Worm (Caenorhabditis elegans) whole organism, late embryonic: Measurements from ENCODE around the gene D2023.4.

ENCODE experiments used
- C38D4.7 ChIP-seq: fragments of 200-800 bp; sonication (Bioruptor generic); optimal IDR thresholded peaks from 2 replicates; lab custom pipeline; 2018; ENCODE audit warnings: mild to moderate bottlenecking, missing genetic modification characterization, moderate library complexity, missing compliant biosample characterization
- F13H6.1 ChIP-seq: sonication (generic microtip); optimal IDR thresholded peaks from 2 replicates; lab custom pipeline; 2016; ENCODE audit warnings: missing genetic modification characterization, missing compliant biosample characterization
- K02D7.2 ChIP-seq: sonication (generic microtip); optimal IDR thresholded peaks from 2 replicates; lab custom pipeline; 2017; ENCODE audit warnings: mild to moderate bottlenecking, missing genetic modification characterization, missing compliant biosample characterization
- K09A11.1 ChIP-seq: sonication (generic microtip); optimal IDR thresholded peaks from 2 replicates; lab custom pipeline; 2017; ENCODE audit warnings: antibody characterized with exemption, mild to moderate bottlenecking, missing genetic modification characterization, missing compliant biosample characterization; ENCODE audit not compliant: insufficient read depth
- ceh-14 ChIP-seq: sonication (generic microtip); optimal IDR thresholded peaks from 2 replicates; lab custom pipeline; 2016; ENCODE audit warnings: missing genotype, missing genetic modification characterization, missing compliant biosample characterization
- ceh-22 ChIP-seq: sonication (generic microtip); optimal IDR thresholded peaks from 2 replicates; lab custom pipeline; 2017; ENCODE audit warnings: missing biosample characterization, missing genetic modification characterization
- ceh-24 ChIP-seq: sonication (generic microtip); optimal IDR thresholded peaks from 2 replicates; lab custom pipeline; 2016; ENCODE audit warnings: mild to moderate bottlenecking, missing genetic modification characterization, missing compliant biosample characterization
- ceh-30 ChIP-seq: fragments of 150-350 bp; optimal IDR thresholded peaks from 2 replicates; lab custom pipeline; 2014; ENCODE audit warnings: missing biosample characterization, missing genetic modification characterization
- ceh-31 ChIP-seq: sonication (generic microtip); optimal IDR thresholded peaks from 2 replicates; lab custom pipeline; 2016; ENCODE audit warnings: missing genetic modification characterization, missing compliant biosample characterization
- ceh-45 ChIP-seq: fragments of 200-800 bp; sonication (Bioruptor generic); IDR thresholded peaks from 2 replicates; pipeline ENCODE4 v1.3.6; 2022; ENCODE audit warnings: missing genetic modification reagents, missing genetic modification characterization, missing compliant biosample characterization
- ceh-6 ChIP-seq: fragments of 200-800 bp; sonication (Bioruptor generic); optimal IDR thresholded peaks from 2 replicates; lab custom pipeline; 2018; ENCODE audit warnings: mild to moderate bottlenecking, missing genetic modification characterization, missing compliant biosample characterization
- che-1 ChIP-seq: sonication (generic microtip); optimal IDR thresholded peaks from 2 replicates; lab custom pipeline; 2016; ENCODE audit warnings: mild to moderate bottlenecking, missing genetic modification characterization, missing compliant biosample characterization
- dve-1 ChIP-seq: sonication (generic microtip); optimal IDR thresholded peaks from 2 replicates; lab custom pipeline; 2017; ENCODE audit warnings: antibody characterized with exemption, mild to moderate bottlenecking, missing genetic modification characterization, missing compliant biosample characterization
- elt-2 ChIP-seq: sonication (generic microtip); optimal IDR thresholded peaks from 2 replicates; lab custom pipeline; 2016; ENCODE audit warnings: missing genetic modification reagents, missing genetic modification characterization, missing compliant biosample characterization
- elt-4 ChIP-seq: sonication (generic microtip); optimal IDR thresholded peaks from 2 replicates; lab custom pipeline; 2016; ENCODE audit warnings: missing genetic modification characterization, missing compliant biosample characterization
- ets-4 ChIP-seq: sonication (generic microtip); optimal IDR thresholded peaks from 2 replicates; lab custom pipeline; 2016; ENCODE audit warnings: missing genetic modification characterization, missing compliant biosample characterization
- fax-1 ChIP-seq: sonication (generic microtip); optimal IDR thresholded peaks from 2 replicates; lab custom pipeline; 2016; ENCODE audit warnings: missing genotype, missing genetic modification characterization, missing compliant biosample characterization
- fkh-10 ChIP-seq: fragments of 150-350 bp; optimal IDR thresholded peaks from 2 replicates; lab custom pipeline; 2014; ENCODE audit warnings: missing biosample characterization, missing genetic modification reagents, missing genetic modification characterization
- fkh-6 ChIP-seq: sonication (generic microtip); optimal IDR thresholded peaks from 2 replicates; lab custom pipeline; 2016; ENCODE audit warnings: missing genetic modification characterization, missing compliant biosample characterization
- hlh-30 ChIP-seq: sonication (generic microtip); optimal IDR thresholded peaks from 2 replicates; lab custom pipeline; 2017; ENCODE audit warnings: antibody characterized with exemption, missing genetic modification characterization, missing compliant biosample characterization; ENCODE audit not compliant: insufficient read depth
- hlh-6 ChIP-seq: sonication (generic microtip); optimal IDR thresholded peaks from 2 replicates; lab custom pipeline; 2016; ENCODE audit warnings: missing genotype, missing genetic modification characterization, missing compliant biosample characterization
- hlh-8 ChIP-seq: sonication (generic microtip); optimal IDR thresholded peaks from 2 replicates; lab custom pipeline; 2016; ENCODE audit warnings: missing genotype, missing genetic modification characterization, missing compliant biosample characterization
- lim-6 ChIP-seq: sonication (generic microtip); optimal IDR thresholded peaks from 2 replicates; lab custom pipeline; 2016; ENCODE audit warnings: missing genetic modification characterization, missing compliant biosample characterization
- lin-11 ChIP-seq: fragments of 200-800 bp; sonication (Bioruptor generic); optimal IDR thresholded peaks from 2 replicates; lab custom pipeline; 2018; ENCODE audit warnings: mild to moderate bottlenecking, missing genetic modification characterization, missing compliant biosample characterization
- nfya-1 ChIP-seq: sonication (generic microtip); optimal IDR thresholded peaks from 2 replicates; lab custom pipeline; 2017; ENCODE audit warnings: missing genetic modification characterization, mild to moderate bottlenecking, missing compliant biosample characterization, antibody characterized with exemption, moderate library complexity
- nhr-232 ChIP-seq: sonication (generic microtip); optimal IDR thresholded peaks from 2 replicates; lab custom pipeline; 2016; ENCODE audit warnings: missing genetic modification characterization, missing compliant biosample characterization
- npax-4 ChIP-seq: sonication (generic microtip); optimal IDR thresholded peaks from 2 replicates; lab custom pipeline; 2016; ENCODE audit warnings: missing genetic modification characterization, missing compliant biosample characterization
- odd-2 ChIP-seq: sonication (generic microtip); optimal IDR thresholded peaks from 2 replicates; lab custom pipeline; 2017; ENCODE audit warnings: antibody characterized with exemption, mild to moderate bottlenecking, missing genetic modification characterization, missing compliant biosample characterization
- pha-4 ChIP-seq: fragments of 150-350 bp; optimal IDR thresholded peaks from 2 replicates; lab custom pipeline; 2018; ENCODE audit warnings: missing biosample characterization, missing genetic modification reagents, missing genetic modification characterization
- pqm-1 ChIP-seq: sonication (generic microtip); optimal IDR thresholded peaks from 2 replicates; lab custom pipeline; 2016; ENCODE audit warnings: missing genetic modification characterization, missing compliant biosample characterization
- pros-1 ChIP-seq: fragments of 150-350 bp; optimal IDR thresholded peaks from 2 replicates; lab custom pipeline; 2014; ENCODE audit warnings: missing biosample characterization, missing genetic modification reagents, missing genetic modification characterization
- ref-2 ChIP-seq: sonication (generic microtip); optimal IDR thresholded peaks from 2 replicates; lab custom pipeline; 2016; ENCODE audit warnings: missing genetic modification characterization, missing compliant biosample characterization
- sox-2 ChIP-seq: fragments of 200-800 bp; sonication (Bioruptor generic); IDR thresholded peaks from 2 replicates; pipeline ENCODE4 v1.3.6; 2022; ENCODE audit warnings: missing genetic modification reagents, missing genetic modification characterization, missing compliant biosample characterization
- syd-9 ChIP-seq: sonication (generic microtip); optimal IDR thresholded peaks from 2 replicates; lab custom pipeline; 2016; ENCODE audit warnings: mild to moderate bottlenecking, missing genetic modification characterization, moderate library complexity, missing compliant biosample characterization
- tbx-2 ChIP-seq: sonication (generic microtip); optimal IDR thresholded peaks from 2 replicates; lab custom pipeline; 2016; ENCODE audit warnings: missing genetic modification characterization, missing compliant biosample characterization
- tbx-7 ChIP-seq: sonication (generic microtip); optimal IDR thresholded peaks from 2 replicates; lab custom pipeline; 2016; ENCODE audit warnings: missing genotype, missing genetic modification characterization, missing compliant biosample characterization
- ttx-3 ChIP-seq: sonication (generic microtip); optimal IDR thresholded peaks from 2 replicates; lab custom pipeline; 2016; ENCODE audit warnings: missing genetic modification reagents, missing genetic modification characterization, missing compliant biosample characterization
- unc-3 ChIP-seq, 2 experiments: fragments of 200-800 bp in 1 of 2; sonication (Bioruptor generic) in 1 of 2; sonication (generic microtip) in 1 of 2; conservative IDR thresholded peaks in 1 of 2; optimal IDR thresholded peaks in 1 of 2; 2 replicates each; pipeline versions ENCODE4 v1.3.6 to Lab custom; 2016 to 2022; ENCODE audit warnings: missing compliant biosample characterization in 2 of 2, missing genetic modification characterization in 2 of 2, missing genetic modification reagents in 1 of 2
- unc-42 ChIP-seq: sonication (generic microtip); optimal IDR thresholded peaks from 2 replicates; lab custom pipeline; 2016; ENCODE audit warnings: missing genotype, missing genetic modification characterization, missing compliant biosample characterization
- unc-86 ChIP-seq: sonication (generic microtip); optimal IDR thresholded peaks from 2 replicates; lab custom pipeline; 2016; ENCODE audit warnings: missing genetic modification characterization, missing compliant biosample characterization
- zip-5 ChIP-seq: sonication (generic microtip); optimal IDR thresholded peaks from 2 replicates; lab custom pipeline; 2016; ENCODE audit warnings: missing genetic modification characterization, missing compliant biosample characterization
- ztf-16 ChIP-seq: sonication (generic microtip); optimal IDR thresholded peaks from 2 replicates; lab custom pipeline; 2017; ENCODE audit warnings: missing genetic modification characterization, missing compliant biosample characterization

The D2023.4 gene

DNA sequence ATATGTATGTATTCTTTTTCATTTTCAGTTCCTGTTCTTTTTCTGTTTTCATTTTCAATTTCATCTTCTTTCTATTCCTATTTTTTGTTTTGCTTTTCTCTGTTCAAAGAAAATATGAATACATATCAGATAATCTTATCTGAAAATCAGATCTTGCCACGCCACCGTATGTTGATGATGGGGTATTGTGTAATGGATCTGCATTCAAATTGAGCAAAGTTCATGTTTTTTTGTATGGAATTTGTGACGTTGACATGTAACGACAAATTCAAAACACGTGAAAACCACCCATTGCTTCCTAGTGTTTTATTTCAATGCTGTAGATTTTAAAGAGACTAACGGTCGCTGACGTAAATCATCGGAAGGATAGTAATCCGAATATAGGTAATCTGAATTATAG is 32.7 kb upstream of the D2023.4 start:
- TF ChIP-seq ref-2 (no peak), odd-2 (no peak), C38D4.7 (GFP tag; lab: Kevin White, UChicago) (no peak), tbx-2 (tag; lab: Kevin White, UChicago) (no peak), elt-4 (tag; lab: Kevin White, UChicago) (no peak), fax-1 (tag; lab: Kevin White, UChicago) (no peak), ztf-16 (no peak), hlh-6 (tag; lab: Kevin White, UChicago) (no peak), pha-4 (no peak), nfya-1 (tag; lab: Kevin White, UChicago) (no peak), tbx-7 (tag; lab: Kevin White, UChicago) (no peak), ceh-22 (tag; lab: Kevin White, UChicago) (no peak), syd-9 (tag; lab: Kevin White, UChicago) (no peak), sox-2 (GFP tag; lab: Robert Waterston, UW) (no peak), F13H6.1 (no peak), ets-4 (tag; lab: Kevin White, UChicago) (no peak), fkh-6 (tag; lab: Kevin White, UChicago) (no peak)
- TF ChIP-seq, all 69 proteins: peak for 0

DNA sequence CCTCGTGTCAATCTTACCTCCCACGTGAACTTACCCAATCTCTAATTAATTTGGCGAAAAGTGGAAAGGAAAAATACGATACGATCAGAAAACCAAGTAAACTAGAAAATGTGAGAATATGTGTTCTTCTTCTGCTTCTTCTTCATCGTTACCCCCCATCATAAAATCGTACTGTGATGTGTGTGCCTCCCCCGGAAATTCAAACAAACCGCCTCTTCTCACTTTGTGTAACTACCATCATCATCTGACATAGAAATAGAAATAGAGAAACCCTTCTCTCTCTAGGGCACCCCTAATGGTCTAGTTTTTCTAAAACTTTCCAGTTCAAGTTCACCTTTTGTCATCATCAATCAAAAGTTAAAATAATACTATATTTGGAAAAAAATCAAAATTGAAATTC is 32.2 kb upstream of the D2023.4 start:
- TF ChIP-seq unc-3 (GFP tag; conservative IDR thresholded peaks at IDR 0.05; lab: Robert Waterston, UW) (no peak), unc-3 (tag; optimal IDR thresholded peaks at IDR 0.05; lab: Kevin White, UChicago) (no peak), ceh-6 (GFP tag; lab: Kevin White, UChicago) (no peak), nhr-232 (no peak), elt-4 (tag; lab: Kevin White, UChicago) (no peak), ttx-3 (tag; lab: Kevin White, UChicago) (no peak), ceh-22 (tag; lab: Kevin White, UChicago) (no peak), ref-2 (no peak), ztf-16 (no peak), syd-9 (tag; lab: Kevin White, UChicago) (no peak), ceh-30 (tag; lab: Kevin White, UChicago) (no peak)

DNA sequence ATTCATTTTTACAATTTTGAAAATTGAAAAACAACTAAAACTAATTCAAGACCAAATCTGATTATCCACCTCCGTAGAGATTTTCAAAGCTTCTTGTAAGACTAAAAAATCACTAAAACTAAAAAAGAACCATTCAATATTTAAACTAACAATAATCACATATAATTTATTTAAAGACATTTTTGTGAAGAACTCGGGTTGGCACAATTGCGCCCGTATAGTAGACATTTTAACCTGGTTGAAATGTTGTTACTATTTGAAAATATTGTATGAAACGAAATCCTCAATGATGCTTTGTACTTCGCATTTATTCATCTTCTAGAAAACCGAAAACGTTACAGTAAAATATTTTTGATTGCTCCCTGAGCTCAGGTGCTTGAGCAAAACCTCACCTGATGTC is 30.5 kb upstream of the D2023.4 start:
- no peak for TF ChIP-seq lin-11 (tag; lab: Kevin White, UChicago)
- TF ChIP-seq zip-5 (tag; lab: Kevin White, UChicago), result no peak
- no peak for TF ChIP-seq pqm-1
- no peak for TF ChIP-seq unc-42
- TF ChIP-seq sox-2 (GFP tag; lab: Robert Waterston, UW), result no peak

DNA sequence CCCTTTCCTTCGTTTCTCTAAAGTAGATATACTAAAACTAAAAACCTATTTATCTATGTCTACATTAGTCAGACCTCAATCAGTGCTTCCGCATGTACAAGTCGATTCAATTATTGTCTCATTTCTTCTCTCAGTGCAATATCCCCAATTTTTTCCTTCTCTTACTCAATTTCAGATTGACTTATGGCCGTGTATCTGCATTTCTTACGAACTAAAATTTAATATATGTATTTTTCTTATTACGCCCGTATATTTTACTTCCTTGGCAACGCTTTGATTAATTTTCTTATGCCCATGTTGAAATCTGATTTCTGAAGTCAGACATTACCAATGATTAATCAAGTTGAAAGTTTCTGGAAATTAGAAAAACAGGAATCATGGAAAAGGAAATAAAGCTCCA is 29.3 kb upstream of the D2023.4 start:
- TF ChIP-seq unc-42 (peak; percentile 93), ceh-14 (tag; lab: Kevin White, UChicago) (peak; percentile 98), elt-2 (tag; lab: Kevin White, UChicago) (no peak)

DNA sequence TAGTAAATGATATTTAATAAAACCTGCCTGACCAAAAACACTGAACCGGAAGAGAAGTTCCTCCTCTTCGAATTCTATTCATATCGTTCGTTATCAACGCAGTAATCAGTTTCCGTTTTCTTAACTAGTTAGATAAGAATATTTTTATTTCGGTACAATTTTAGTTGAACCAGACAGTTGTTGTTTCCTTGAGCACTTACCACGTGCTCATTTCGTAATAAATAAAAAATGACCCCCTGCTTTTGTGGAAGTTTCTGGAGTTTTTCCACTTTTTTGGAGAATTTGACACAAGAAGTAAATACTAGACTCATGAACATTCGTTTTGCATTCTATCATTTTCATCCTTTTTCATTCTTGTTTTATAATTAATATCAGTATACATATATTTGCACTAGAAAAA is 28.2 kb upstream of the D2023.4 start:
- peak; percentile 32 for TF ChIP-seq elt-2 (tag; lab: Kevin White, UChicago)
- TF ChIP-seq ceh-31 (tag; lab: Kevin White, UChicago), result no peak

DNA sequence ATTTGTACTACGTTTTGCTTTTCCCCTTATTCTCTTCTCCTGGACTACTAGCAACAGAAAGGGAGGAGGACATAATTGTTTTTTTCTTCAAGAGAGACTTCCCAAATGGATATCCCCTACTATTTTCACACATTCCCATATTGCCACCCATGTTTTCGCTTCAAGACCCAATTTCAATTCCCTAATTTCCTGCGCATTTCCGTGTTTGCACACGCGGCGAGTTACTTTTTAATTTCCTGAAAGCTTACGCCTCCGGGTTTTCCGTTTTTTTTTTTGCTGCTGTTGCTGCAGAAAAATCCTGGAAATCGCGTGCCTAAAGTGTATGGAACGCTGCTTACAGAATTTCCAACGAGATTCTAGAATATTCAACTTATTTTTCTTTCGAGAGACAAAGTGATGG is 26.7 kb upstream of the D2023.4 start:
- TF ChIP-seq hlh-8, result no peak
- no peak for TF ChIP-seq unc-86 (tag; lab: Kevin White, UChicago)
- no peak for TF ChIP-seq K09A11.1 (tag; lab: Kevin White, UChicago)
- TF ChIP-seq che-1 (tag; lab: Kevin White, UChicago), result peak; percentile 3
- no peak for TF ChIP-seq hlh-30
- TF ChIP-seq dve-1 (tag; lab: Kevin White, UChicago), result no peak
- TF ChIP-seq F13H6.1, result no peak
- no peak for TF ChIP-seq C38D4.7 (GFP tag; lab: Kevin White, UChicago)
- TF ChIP-seq K02D7.2 (tag; lab: Kevin White, UChicago), result no peak
- no peak for TF ChIP-seq elt-2 (tag; lab: Kevin White, UChicago)
- TF ChIP-seq unc-42, result peak; percentile 21
- peak; percentile 6 for TF ChIP-seq ttx-3 (tag; lab: Kevin White, UChicago)
- no peak for TF ChIP-seq pros-1 (tag; lab: Kevin White, UChicago)
- TF ChIP-seq ceh-45 (GFP tag; lab: Robert Waterston, UW), result no peak
- no peak for TF ChIP-seq tbx-7 (tag; lab: Kevin White, UChicago)
- no peak for TF ChIP-seq lin-11 (tag; lab: Kevin White, UChicago)
- no peak for TF ChIP-seq fkh-10 (GFP tag; lab: Kevin White, UChicago)
- TF ChIP-seq ceh-24 (tag; lab: Kevin White, UChicago), result no peak
- TF ChIP-seq tbx-2 (tag; lab: Kevin White, UChicago), result peak; percentile 34
- no peak for TF ChIP-seq npax-4 (tag; lab: Kevin White, UChicago)
- no peak for TF ChIP-seq lim-6
- TF ChIP-seq fkh-6 (tag; lab: Kevin White, UChicago), result no peak
- no peak for TF ChIP-seq ceh-31 (tag; lab: Kevin White, UChicago)
